Worm (Caenorhabditis elegans): ENCODE results near the gene stau-1.
A peak's percentile ranks its signal among the peaks of the same experiment; 100 is the strongest.

The stau-1 gene

DNA sequence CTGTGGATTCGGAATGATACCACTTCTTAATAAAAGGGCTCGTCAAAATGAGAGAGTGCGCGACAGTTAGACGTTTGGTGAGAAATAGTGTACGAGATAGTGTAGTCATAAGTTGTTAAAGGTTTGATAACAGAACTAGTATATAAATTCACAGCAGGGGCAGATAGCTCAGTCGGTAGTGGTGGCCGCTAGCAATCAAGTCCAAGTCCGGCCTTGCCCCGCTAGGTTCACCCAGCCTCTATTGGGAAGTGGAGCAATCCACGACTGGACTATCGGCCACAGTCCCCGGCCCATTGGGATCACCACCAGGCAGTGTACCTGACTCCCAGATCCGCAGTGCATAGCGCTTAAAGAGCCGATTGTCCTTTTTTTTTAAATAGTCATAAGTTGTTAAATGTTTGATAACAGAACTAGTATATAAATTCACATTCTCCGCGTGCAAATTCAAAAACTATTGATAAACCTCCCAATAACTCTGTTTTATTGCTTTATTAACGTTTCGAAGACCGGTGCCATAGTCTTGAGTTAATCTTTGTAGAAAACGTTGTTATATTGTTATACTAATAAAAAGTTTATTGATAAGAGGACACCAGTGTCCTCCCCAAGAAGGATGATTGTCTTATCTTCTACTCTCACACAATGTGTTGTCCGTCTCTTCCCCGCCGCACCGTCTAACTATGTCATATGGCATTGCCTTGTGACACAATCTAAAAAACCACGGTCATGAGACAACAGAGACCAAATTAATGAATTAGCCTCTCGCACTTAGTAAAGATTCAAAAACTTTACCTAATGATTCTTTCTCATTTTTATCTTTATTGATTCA is 24.2 kb downstream of the stau-1 start (continued):
- TF ChIP-seq ceh-82 (tag; optimal IDR thresholded peaks at IDR 0.05) = no peak
- no peak for TF ChIP-seq nhr-12 (tag; optimal IDR thresholded peaks at IDR 0.05)
- no peak for TF ChIP-seq ztf-4 (tag; optimal IDR thresholded peaks at IDR 0.05)

- TF ChIP-seq unc-62 (GFP tag; optimal IDR thresholded peaks at IDR 0.05) (no peak), nhr-6 (tag; optimal IDR thresholded peaks at IDR 0.05) (no peak), lsy-2 (tag; optimal IDR thresholded peaks at IDR 0.05) (no peak), snpc-4 (tag; optimal IDR thresholded peaks at IDR 0.05) (no peak), nhr-77 (tag; optimal IDR thresholded peaks at IDR 0.05) (no peak), nhr-11 (tag; optimal IDR thresholded peaks at IDR 0.05) (no peak), lin-13 (GFP tag; optimal IDR thresholded peaks at IDR 0.05) (no peak), aly-2 (tag; optimal IDR thresholded peaks at IDR 0.05) (no peak), dmd-4 (tag; optimal IDR thresholded peaks at IDR 0.05) (no peak)
Measured at ce11 chrX:1009512-1009911, 25.6 kb downstream of the stau-1 start.

- TF ChIP-seq snpc-4 (tag; optimal IDR thresholded peaks at IDR 0.05) (no peak), elt-1 (tag; optimal IDR thresholded peaks at IDR 0.05) (no peak), nhr-129 (tag; optimal IDR thresholded peaks at IDR 0.05) (peak; percentile 4), zag-1 (tag; optimal IDR thresholded peaks at IDR 0.05) (no peak), nhr-25 (tag; optimal IDR thresholded peaks at IDR 0.05) (peak; percentile 22), alr-1 (tag; optimal IDR thresholded peaks at IDR 0.05) (no peak), nhr-6 (tag; optimal IDR thresholded peaks at IDR 0.05) (peak; percentile 3), lsy-2 (tag; optimal IDR thresholded peaks at IDR 0.05) (no peak), mdl-1 (tag; optimal IDR thresholded peaks at IDR 0.05) (no peak)
Measured at ce11 chrX:1005026-1005425, 30.1 kb downstream of the stau-1 start.

DNA sequence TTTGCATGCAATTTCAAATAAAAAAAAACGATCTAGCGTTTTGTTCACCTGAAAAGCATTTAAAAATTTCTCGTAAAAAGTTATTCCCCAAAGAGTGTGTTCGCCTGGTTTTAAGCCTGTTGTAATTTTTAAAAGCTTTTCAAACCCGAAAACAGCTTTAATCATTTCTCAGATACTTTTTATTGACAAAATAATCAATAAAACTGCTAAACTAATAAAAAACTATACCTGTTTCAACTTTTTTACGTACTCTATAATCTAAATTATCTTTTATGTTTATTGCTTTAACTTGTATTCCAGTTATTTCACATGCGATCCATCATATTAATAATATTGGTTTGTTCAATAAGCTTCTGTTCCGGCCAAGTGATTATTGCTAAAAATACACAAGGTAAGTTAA is 31.0 kb downstream of the stau-1 start, which contains the start of gene cutl-21:
TSS of gene cutl-21 (plus strand) at position 301 of the 400 bp plus-strand sequence.
- TF ChIP-seq ceh-82 (tag; optimal IDR thresholded peaks at IDR 0.05) (no peak), elt-3 (tag; optimal IDR thresholded peaks at IDR 0.05) (no peak), nhr-237 (tag; optimal IDR thresholded peaks at IDR 0.05) (no peak), sma-3 (GFP tag; optimal IDR thresholded peaks at IDR 0.05) (no peak), skn-1 (tag; optimal IDR thresholded peaks at IDR 0.05) (no peak), F13H6.1 (tag; optimal IDR thresholded peaks at IDR 0.05) (no peak), ztf-11 (tag; optimal IDR thresholded peaks at IDR 0.05) (no peak), zag-1 (tag; optimal IDR thresholded peaks at IDR 0.05) (no peak), lin-11 (tag; optimal IDR thresholded peaks at IDR 0.05) (no peak), nhr-21 (tag; optimal IDR thresholded peaks at IDR 0.05) (no peak), aly-2 (tag; optimal IDR thresholded peaks at IDR 0.05) (no peak), R02D3.7 (tag; optimal IDR thresholded peaks at IDR 0.05) (no peak), unc-62 (GFP tag; optimal IDR thresholded peaks at IDR 0.05) (no peak), Y55F3AM.14 (GFP tag; optimal IDR thresholded peaks at IDR 0.05) (no peak), nhr-6 (tag; optimal IDR thresholded peaks at IDR 0.05) (no peak)

DNA sequence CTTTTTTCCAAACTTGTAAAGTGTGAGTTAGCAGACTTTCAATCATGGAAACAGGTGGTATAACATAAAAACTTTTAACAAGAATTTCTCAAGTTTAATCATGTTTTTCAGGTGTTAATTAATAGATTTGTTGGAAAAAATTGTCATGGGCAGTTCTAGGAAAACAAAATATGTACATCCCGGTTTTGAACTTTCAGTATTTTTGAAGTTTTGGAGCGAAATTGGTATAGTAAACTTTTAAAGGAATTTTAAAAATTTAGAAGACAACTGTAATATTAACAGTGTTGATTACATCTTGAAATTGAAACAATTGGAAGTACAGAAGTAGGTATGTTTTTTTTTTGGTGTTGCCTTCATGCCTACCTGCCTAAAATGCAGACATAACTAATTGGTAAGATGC is 40.4 kb downstream of the stau-1 start:
- TF ChIP-seq egl-27 (tag; optimal IDR thresholded peaks at IDR 0.05) (no peak), sem-4 (tag; optimal IDR thresholded peaks at IDR 0.05) (no peak), peb-1 (tag; optimal IDR thresholded peaks at IDR 0.05) (no peak), C34F6.9 (tag; optimal IDR thresholded peaks at IDR 0.05) (no peak), aly-2 (tag; optimal IDR thresholded peaks at IDR 0.05) (no peak), zag-1 (tag; optimal IDR thresholded peaks at IDR 0.05) (no peak), fos-1 (tag; optimal IDR thresholded peaks at IDR 0.05) (no peak), lin-11 (tag; optimal IDR thresholded peaks at IDR 0.05) (no peak), nhr-129 (tag; optimal IDR thresholded peaks at IDR 0.05) (no peak), mab-5 (tag; optimal IDR thresholded peaks at IDR 0.05) (no peak), F13H6.1 (tag; optimal IDR thresholded peaks at IDR 0.05) (no peak), ceh-82 (tag; optimal IDR thresholded peaks at IDR 0.05) (no peak), skn-1 (tag; optimal IDR thresholded peaks at IDR 0.05) (no peak)
